Worm (Caenorhabditis elegans) whole organism, young adult: Measurements from ENCODE around the gene asp-5.

ENCODE experiments used
- B0035.1 ChIP-seq: sonication (generic microtip); optimal IDR thresholded peaks from 2 replicates; lab custom pipeline; 2016; ENCODE audit warnings: missing genetic modification characterization, mild to moderate bottlenecking, missing compliant biosample characterization, missing genotype, missing genetic modification reagents
- B0261.1 ChIP-seq: sonication (generic microtip); optimal IDR thresholded peaks from 2 replicates; lab custom pipeline; 2016; ENCODE audit warnings: mild to moderate bottlenecking, missing genetic modification characterization, moderate library complexity, missing compliant biosample characterization
- B0336.3 ChIP-seq: fragments of 200-800 bp; sonication (Bioruptor generic); IDR thresholded peaks from 2 replicates; pipeline ENCODE4 v1.3.6; 2022; ENCODE audit warnings: missing genetic modification characterization, missing compliant biosample characterization
- C17E4.6 ChIP-seq: fragments of 200-800 bp; sonication (Bioruptor generic); IDR thresholded peaks from 2 replicates; pipeline ENCODE4 v1.3.6; 2022; ENCODE audit warnings: missing genetic modification reagents, missing genetic modification characterization, missing compliant biosample characterization
- F33H1.4 ChIP-seq: fragments of 200-800 bp; sonication (Bioruptor generic); IDR thresholded peaks from 2 replicates; pipeline ENCODE4 v1.3.6; 2022; ENCODE audit warnings: missing genetic modification reagents, missing genetic modification characterization, missing compliant biosample characterization
- F57A8.1 ChIP-seq: fragments of 200-800 bp; sonication (Bioruptor generic); optimal IDR thresholded peaks from 2 replicates; lab custom pipeline; 2018; ENCODE audit warnings: mild to moderate bottlenecking, missing genetic modification characterization, moderate library complexity, missing compliant biosample characterization
- K12H6.12 ChIP-seq: fragments of 200-800 bp; sonication (Bioruptor generic); optimal IDR thresholded peaks from 2 replicates; lab custom pipeline; 2018; ENCODE audit warnings: mild to moderate bottlenecking, missing genetic modification characterization, missing compliant biosample characterization
- T26A5.8 ChIP-seq: sonication (generic microtip); optimal IDR thresholded peaks from 2 replicates; lab custom pipeline; 2016; ENCODE audit warnings: missing genetic modification characterization, missing compliant biosample characterization
- Y53F4B.3 ChIP-seq: fragments of 200-800 bp; sonication (Bioruptor generic); IDR thresholded peaks from 2 replicates; pipeline ENCODE4 v1.3.6; 2022; ENCODE audit warnings: missing genetic modification reagents, missing genetic modification characterization, missing compliant biosample characterization
- Y56A3A.18 ChIP-seq: fragments of 200-800 bp; sonication (Bioruptor generic); IDR thresholded peaks from 2 replicates; pipeline ENCODE4 v1.3.6; 2022; ENCODE audit warnings: missing genetic modification reagents, missing genetic modification characterization, missing compliant biosample characterization
- Y67H2A.10 ChIP-seq: fragments of 200-800 bp; sonication (Bioruptor generic); conservative IDR thresholded peaks from 2 replicates; pipeline ENCODE4 v1.3.6; 2022; ENCODE audit warnings: missing genetic modification reagents, missing genetic modification characterization, missing compliant biosample characterization
- ZK185.1 ChIP-seq: sonication (generic microtip); optimal IDR thresholded peaks from 2 replicates; lab custom pipeline; 2016; ENCODE audit warnings: mild to moderate bottlenecking, missing genetic modification characterization, missing compliant biosample characterization; ENCODE audit not compliant: poor library complexity, severe bottlenecking
- aptf-2 ChIP-seq: fragments of 200-800 bp; sonication (Bioruptor generic); conservative IDR thresholded peaks from 2 replicates; pipeline ENCODE4 v1.3.6; 2022; ENCODE audit warnings: missing genetic modification reagents, missing genetic modification characterization, missing compliant biosample characterization
- athp-1 ChIP-seq: sonication (generic microtip); optimal IDR thresholded peaks from 2 replicates; lab custom pipeline; 2017; ENCODE audit warnings: mild to moderate bottlenecking, missing genetic modification characterization, missing compliant biosample characterization
- bed-2 ChIP-seq: fragments of 200-800 bp; sonication (Bioruptor generic); IDR thresholded peaks from 2 replicates; pipeline ENCODE4 v1.3.6; 2022; ENCODE audit warnings: missing genetic modification reagents, missing genetic modification characterization, missing compliant biosample characterization
- ccch-3 ChIP-seq: fragments of 200-800 bp; sonication (Bioruptor generic); optimal IDR thresholded peaks from 2 replicates; lab custom pipeline; 2018; ENCODE audit warnings: mild to moderate bottlenecking, missing genetic modification characterization, missing compliant biosample characterization
- cebp-2 ChIP-seq: fragments of 200-800 bp; sonication (Bioruptor generic); IDR thresholded peaks from 2 replicates; pipeline ENCODE4 v1.3.6; 2022; ENCODE audit warnings: missing genetic modification characterization, missing compliant biosample characterization
- ceh-40 ChIP-seq: fragments of 200-800 bp; sonication (Bioruptor generic); IDR thresholded peaks from 2 replicates; pipeline ENCODE4 v1.3.6; 2022; ENCODE audit warnings: missing genetic modification characterization, missing compliant biosample characterization
- ceh-79 ChIP-seq: sonication (generic microtip); optimal IDR thresholded peaks from 2 replicates; lab custom pipeline; 2017; ENCODE audit warnings: mild to moderate bottlenecking, missing genetic modification characterization, missing compliant biosample characterization
- ceh-91 ChIP-seq: fragments of 200-800 bp; sonication (Bioruptor generic); IDR thresholded peaks from 2 replicates; pipeline ENCODE4 v1.3.6; 2022; ENCODE audit warnings: missing genetic modification reagents, missing genetic modification characterization, missing compliant biosample characterization
- chd-7 ChIP-seq: sonication (generic microtip); optimal IDR thresholded peaks from 2 replicates; lab custom pipeline; 2016; ENCODE audit warnings: mild to moderate bottlenecking, missing genetic modification characterization, moderate library complexity, missing compliant biosample characterization
- die-1 ChIP-seq: sonication (generic microtip); optimal IDR thresholded peaks from 2 replicates; lab custom pipeline; 2016; ENCODE audit warnings: missing genotype, mild to moderate bottlenecking, missing genetic modification characterization, missing compliant biosample characterization
- dox-1 ChIP-seq: fragments of 200-800 bp; sonication (Bioruptor generic); IDR thresholded peaks from 2 replicates; pipeline ENCODE4 v1.3.6; 2022; ENCODE audit warnings: missing genetic modification reagents, missing genetic modification characterization, missing compliant biosample characterization
- hsf-1 ChIP-seq: fragments of 200-800 bp; sonication (Bioruptor generic); IDR thresholded peaks from 2 replicates; pipeline ENCODE4 v1.3.6; 2022; ENCODE audit warnings: missing genetic modification reagents, missing genetic modification characterization, missing compliant biosample characterization
- lag-1 ChIP-seq: fragments of 200-800 bp; sonication (Bioruptor generic); IDR thresholded peaks from 2 replicates; pipeline ENCODE4 v1.3.6; 2022; ENCODE audit warnings: missing genetic modification reagents, missing genetic modification characterization, missing compliant biosample characterization
- let-526 ChIP-seq: fragments of 200-800 bp; sonication (Bioruptor generic); IDR thresholded peaks from 2 replicates; pipeline ENCODE4 v1.3.6; 2022; ENCODE audit warnings: missing genetic modification reagents, missing genetic modification characterization, missing compliant biosample characterization
- let-607 ChIP-seq, 2 experiments: fragments of 200-800 bp in 1 of 2; sonication (Bioruptor generic) in 1 of 2; sonication (generic microtip) in 1 of 2; optimal IDR thresholded peaks; 2 replicates each; lab custom pipeline; 2016 to 2018; ENCODE audit warnings: mild to moderate bottlenecking in 2 of 2, missing compliant biosample characterization in 2 of 2, missing genetic modification characterization in 2 of 2, moderate library complexity in 2 of 2, missing genotype in 1 of 2
- lin-26 ChIP-seq: fragments of 200-800 bp; sonication (Bioruptor generic); IDR thresholded peaks from 2 replicates; pipeline ENCODE4 v1.3.6; 2022; ENCODE audit warnings: missing genetic modification reagents, missing genetic modification characterization, missing compliant biosample characterization
- lsy-27 ChIP-seq: sonication (generic microtip); optimal IDR thresholded peaks from 2 replicates; lab custom pipeline; 2017; ENCODE audit warnings: missing genetic modification characterization, mild to moderate bottlenecking, missing compliant biosample characterization, antibody characterized with exemption, missing genotype, borderline replicate concordance; ENCODE audit not compliant: insufficient read depth
- nfya-1 ChIP-seq: sonication (generic microtip); optimal IDR thresholded peaks from 2 replicates; lab custom pipeline; 2017; ENCODE audit warnings: antibody characterized with exemption, missing compliant biosample characterization, missing genetic modification characterization, borderline replicate concordance; ENCODE audit not compliant: insufficient read depth
- nfya-2 ChIP-seq: fragments of 200-800 bp; sonication (Bioruptor generic); IDR thresholded peaks from 2 replicates; pipeline ENCODE4 v1.3.6; 2022; ENCODE audit warnings: missing genetic modification reagents, missing genetic modification characterization, missing compliant biosample characterization
- nhr-27 ChIP-seq: fragments of 200-800 bp; sonication (Bioruptor generic); optimal IDR thresholded peaks from 2 replicates; lab custom pipeline; 2018; ENCODE audit warnings: mild to moderate bottlenecking, missing genetic modification characterization, moderate library complexity, missing compliant biosample characterization
- nhr-80 ChIP-seq: sonication (generic microtip); optimal IDR thresholded peaks from 2 replicates; lab custom pipeline; 2016; ENCODE audit warnings: missing genetic modification characterization, missing compliant biosample characterization
- pha-4 ChIP-seq: fragments of 150-350 bp; sonication (generic microtip); optimal IDR thresholded peaks from 2 replicates; lab custom pipeline; 2014; ENCODE audit warnings: missing biosample characterization, missing genetic modification reagents, missing genetic modification characterization
- repo-1 ChIP-seq: sonication (generic microtip); optimal IDR thresholded peaks from 2 replicates; lab custom pipeline; 2017; ENCODE audit warnings: mild to moderate bottlenecking, missing genetic modification characterization, missing compliant biosample characterization
- rpc-1 ChIP-seq, 2 experiments: fragments of 150-350 bp in 1 of 2; sonication (generic microtip) in 1 of 2; optimal IDR thresholded peaks; 2 replicates each; lab custom pipeline; 2014 to 2018; ENCODE audit warnings: missing biosample characterization in 1 of 2, missing genetic modification characterization in 1 of 2, missing genetic modification reagents in 1 of 2, missing genotype in 1 of 2
- snpc-4 ChIP-seq, 5 experiments: fragments of 150-350 bp in 1 of 5; sonication (generic microtip) in 4 of 5; optimal IDR thresholded peaks; 2 replicates each; lab custom pipeline; 2014 to 2018; ENCODE audit warnings: missing genetic modification characterization in 5 of 5, missing biosample characterization in 3 of 5, antibody characterized with exemption in 2 of 5, mild to moderate bottlenecking in 2 of 5, missing compliant biosample characterization in 2 of 5, missing genotype in 2 of 5, moderate library complexity in 2 of 5, missing genetic modification reagents in 1 of 5
- somi-1 ChIP-seq: fragments of 200-800 bp; sonication (Bioruptor generic); optimal IDR thresholded peaks from 2 replicates; lab custom pipeline; 2018; ENCODE audit warnings: mild to moderate bottlenecking, missing genetic modification characterization, missing compliant biosample characterization
- sptf-2 ChIP-seq: fragments of 200-800 bp; sonication (Bioruptor generic); optimal IDR thresholded peaks from 2 replicates; lab custom pipeline; 2018; ENCODE audit warnings: mild to moderate bottlenecking, missing genetic modification characterization, missing compliant biosample characterization
- ztf-6 ChIP-seq: fragments of 200-800 bp; sonication (Bioruptor generic); IDR thresholded peaks from 2 replicates; pipeline ENCODE4 v1.3.6; 2022; ENCODE audit warnings: missing genetic modification reagents, missing genetic modification characterization, missing compliant biosample characterization

asp-5 gene

DNA sequence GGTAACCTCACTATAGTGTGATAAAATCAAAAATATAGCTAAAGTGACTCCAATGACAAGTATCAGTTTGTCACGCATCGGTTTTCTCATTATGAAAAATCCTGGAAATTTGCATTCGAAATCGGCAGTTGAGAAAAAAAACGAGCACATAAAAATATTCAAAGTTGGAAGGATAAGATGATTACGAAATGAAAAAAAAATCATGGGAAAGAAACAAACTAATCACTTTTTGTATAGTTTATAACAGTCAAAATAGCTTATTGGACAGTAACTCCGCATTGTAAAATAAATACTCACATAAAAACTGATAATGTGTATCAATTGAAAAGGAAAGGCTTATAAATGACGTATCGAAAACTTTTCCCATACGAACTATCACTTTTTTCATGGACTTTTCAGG is 29.4 kb upstream of the asp-5 start, which contains the start of gene C16D9.4:
Gene C16D9.4, minus strand, starts transcription at position 101 of the 400 bp plus-strand sequence.
- TF ChIP-seq Y53F4B.3 (GFP tag; lab: Robert Waterston, UW) (no peak), Y56A3A.18 (GFP tag; lab: Robert Waterston, UW) (no peak), hsf-1 (GFP tag; lab: Robert Waterston, UW) (no peak), ceh-79 (tag; lab: Kevin White, UChicago) (no peak), dox-1 (GFP tag; lab: Robert Waterston, UW) (no peak), cebp-2 (GFP tag; lab: Robert Waterston, UW) (no peak), somi-1 (GFP tag; lab: Kevin White, UChicago) (no peak), bed-2 (no peak), B0261.1 (tag; lab: Kevin White, UChicago) (no peak)

DNA sequence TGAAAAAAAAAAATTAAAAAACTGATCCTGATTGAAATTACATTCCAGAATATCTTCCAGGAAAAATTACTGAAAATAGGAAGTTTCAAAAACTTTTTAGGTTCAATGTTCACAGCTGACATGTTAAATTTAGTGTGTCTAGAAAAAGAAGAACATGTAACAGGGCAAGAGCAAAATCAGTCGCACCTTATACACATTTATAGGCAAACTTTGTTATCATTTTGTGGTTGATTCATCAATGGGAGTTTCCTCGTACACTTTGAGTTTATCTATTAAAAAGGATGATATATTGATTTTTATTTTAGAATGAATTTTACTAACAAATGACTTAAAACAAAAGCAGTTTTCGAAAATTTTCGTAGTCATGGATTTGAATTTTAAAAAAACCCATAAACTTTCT is 29.0 kb upstream of the asp-5 start:
- TF ChIP-seq sptf-2 = no peak
- no peak for TF ChIP-seq pha-4 (tag; lab: Kevin White, UChicago)
- no peak for TF ChIP-seq chd-7
- no peak for TF ChIP-seq aptf-2 (GFP tag; lab: Robert Waterston, UW)
- TF ChIP-seq ceh-91 (GFP tag; lab: Robert Waterston, UW) = no peak
- no peak for TF ChIP-seq let-607 (tag; optimal IDR thresholded peaks at IDR 0.05; lab: Kevin White, UChicago)
- peak; percentile 42 for TF ChIP-seq nhr-80 (tag; lab: Kevin White, UChicago)
- TF ChIP-seq, all 124 proteins: peak for 1

DNA sequence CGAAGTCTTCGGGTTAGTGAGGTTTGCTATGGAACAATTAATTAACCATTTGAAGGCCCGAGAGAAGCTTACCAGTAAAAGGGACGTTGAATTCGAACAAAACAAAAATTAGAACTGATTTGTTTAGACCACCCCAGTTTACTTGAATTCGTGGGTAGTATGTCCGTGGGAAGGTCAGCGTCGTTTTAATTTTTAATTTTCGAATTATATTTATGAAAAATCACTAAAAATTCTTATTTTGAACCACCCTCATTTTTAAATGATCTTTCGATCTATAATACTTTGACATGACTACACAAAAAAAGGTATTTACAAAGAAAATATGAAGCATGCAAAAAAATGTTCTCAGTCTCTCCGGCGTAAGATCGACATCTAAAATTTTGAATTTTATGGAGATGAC is 26.7 kb upstream of the asp-5 start, which contains the start of gene C16D9.5:
Gene C16D9.5, minus strand, starts transcription at position 101 of the 400 bp plus-strand sequence.
- TF ChIP-seq ceh-40 = no peak

DNA sequence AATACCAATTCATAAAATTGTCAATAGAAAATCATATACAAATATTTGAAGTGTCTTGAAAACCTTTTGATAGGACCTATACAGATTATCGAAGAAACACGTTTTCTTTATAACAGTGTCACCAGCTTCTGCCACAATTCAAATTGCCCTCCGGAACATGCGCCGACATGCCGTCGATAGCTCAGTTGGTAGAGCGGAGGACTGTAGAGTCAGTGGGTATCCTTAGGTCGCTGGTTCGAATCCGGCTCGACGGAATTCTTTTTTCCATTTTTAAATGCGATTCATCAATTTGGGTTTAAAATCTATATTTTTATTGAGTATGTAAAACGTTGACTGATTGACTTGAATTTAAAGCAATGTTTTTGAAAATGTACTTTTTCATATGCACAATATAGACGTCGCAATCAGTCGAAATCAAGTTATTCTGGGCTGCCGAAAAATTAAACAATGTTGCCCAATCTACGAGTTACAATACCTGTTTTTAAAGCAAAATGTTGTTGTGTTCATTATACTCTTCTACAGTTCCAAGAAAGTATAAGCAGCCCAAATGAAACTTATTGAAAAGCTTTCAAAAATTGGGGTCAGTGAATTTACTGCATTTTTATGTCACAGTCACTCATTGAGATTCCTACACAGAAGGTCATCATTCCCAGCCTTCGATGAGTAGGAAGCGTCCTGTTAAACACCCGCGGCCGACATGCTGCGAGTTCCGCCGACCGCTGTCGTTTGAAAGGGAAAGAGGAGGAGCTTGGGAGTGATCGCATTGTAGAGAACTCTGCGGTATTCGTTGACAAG is 24.7 kb upstream of the asp-5 start:
- TF ChIP-seq die-1 (tag; lab: Kevin White, UChicago) (peak; percentile 49), F57A8.1 (no peak), B0336.3 (GFP tag; lab: Robert Waterston, UW) (peak; percentile 84), Y56A3A.18 (GFP tag; lab: Robert Waterston, UW) (peak; percentile 77), lin-26 (GFP tag; lab: Robert Waterston, UW) (no peak), sptf-2 (no peak), snpc-4 (GFP tag; optimal IDR thresholded peaks at IDR 0.05; lab: Kevin White, UChicago) (peak; percentile 99), snpc-4 (tag; optimal IDR thresholded peaks at IDR 0.05; lab: Kevin White, UChicago) (peak; percentile 97 to 100 (median 99)), ccch-3 (GFP tag; lab: Kevin White, UChicago) (no peak), F33H1.4 (GFP tag; lab: Robert Waterston, UW) (peak; percentile 64), nfya-1 (tag; lab: Kevin White, UChicago) (no peak), Y67H2A.10 (no peak), rpc-1 (optimal IDR thresholded peaks at IDR 0.05; lab: Kevin White, UChicago) (peak; percentile 60), rpc-1 (tag; optimal IDR thresholded peaks at IDR 0.05; lab: Kevin White, UChicago) (peak; percentile 80), ztf-6 (GFP tag; lab: Robert Waterston, UW) (no peak), B0035.1 (peak; percentile 46), bed-2 (no peak), athp-1 (tag; lab: Kevin White, UChicago) (no peak), nhr-27 (tag; lab: Kevin White, UChicago) (no peak), lsy-27 (no peak), T26A5.8 (tag; lab: Kevin White, UChicago) (no peak), let-526 (GFP tag; lab: Robert Waterston, UW) (no peak), C17E4.6 (peak; percentile 70), Y53F4B.3 (GFP tag; lab: Robert Waterston, UW) (no peak), K12H6.12 (no peak), ZK185.1 (tag; lab: Kevin White, UChicago) (peak; percentile 39), repo-1 (tag; lab: Kevin White, UChicago) (peak; percentile 79), lag-1 (GFP tag; lab: Robert Waterston, UW) (no peak), nfya-2 (0 out of 2 replicates have a peak, but pooled peaks have one; percentile 31)
